Fruit fly (Drosophila melanogaster) whole organism, embryonic: ENCODE measurements around the gene Try29F.
A peak's percentile ranks its signal among the peaks of the same experiment; 100 is the strongest.

Experiments used
- Blimp-1 ChIP-seq: fragments of 200-800 bp; sonication (Bioruptor generic); optimal IDR thresholded peaks from 3 replicates; lab custom pipeline; 2018; ENCODE audit warnings: missing biosample characterization, missing genetic modification characterization, mild to moderate bottlenecking, moderate library complexity, missing genetic modification reagents
- CG10321 ChIP-seq: fragments of 200-800 bp; sonication (Bioruptor generic); IDR thresholded peaks from 2 replicates; pipeline ENCODE4 v1.3.6; 2022; ENCODE audit warnings: missing biosample characterization, missing genetic modification characterization
- CG11723 ChIP-seq: fragments of 200-800 bp; sonication (Bioruptor generic); optimal IDR thresholded peaks from 2 replicates; lab custom pipeline; 2017; ENCODE audit warnings: missing biosample characterization, mild to moderate bottlenecking, missing genetic modification characterization
- CG12299 ChIP-seq: fragments of 200-800 bp; sonication (Bioruptor generic); optimal IDR thresholded peaks from 2 replicates; lab custom pipeline; 2018; ENCODE audit warnings: missing biosample characterization, mild to moderate bottlenecking, missing genetic modification characterization
- CG12744 ChIP-seq: fragments of 200-800 bp; sonication (Bioruptor generic); optimal IDR thresholded peaks from 2 replicates; lab custom pipeline; 2016; ENCODE audit warnings: missing biosample characterization, missing genetic modification characterization
- CG14667 ChIP-seq: fragments of 200-800 bp; sonication (Bioruptor generic); IDR thresholded peaks from 2 replicates; pipeline ENCODE4 v1.3.6; 2022; ENCODE audit warnings: missing biosample characterization, missing genetic modification characterization
- CG14965 ChIP-seq: fragments of 200-800 bp; sonication (Bioruptor generic); optimal IDR thresholded peaks from 2 replicates; lab custom pipeline; 2016; ENCODE audit warnings: missing biosample characterization, missing genetic modification characterization, borderline replicate concordance
- CG15269 ChIP-seq: fragments of 200-800 bp; sonication (Bioruptor generic); optimal IDR thresholded peaks from 2 replicates; lab custom pipeline; 2018; ENCODE audit warnings: missing biosample characterization, mild to moderate bottlenecking, missing genetic modification characterization, moderate library complexity
- CG30431 ChIP-seq: fragments of 200-800 bp; sonication (Bioruptor generic); optimal IDR thresholded peaks from 2 replicates; lab custom pipeline; 2017; ENCODE audit warnings: missing biosample characterization, missing genetic modification characterization
- CG31388 ChIP-seq: fragments of 200-800 bp; sonication (Bioruptor generic); optimal IDR thresholded peaks from 2 replicates; lab custom pipeline; 2016; ENCODE audit warnings: missing biosample characterization, missing genetic modification characterization
- CG3163 ChIP-seq: fragments of 200-800 bp; sonication (Bioruptor generic); optimal IDR thresholded peaks from 3 replicates; lab custom pipeline; 2016; ENCODE audit warnings: missing biosample characterization, missing genetic modification characterization
- CG4404 ChIP-seq: fragments of 200-800 bp; sonication (Bioruptor generic); IDR thresholded peaks from 2 replicates; pipeline ENCODE4 v1.3.6; 2022; ENCODE audit warnings: missing biosample characterization, missing genetic modification characterization
- CG4820 ChIP-seq: fragments of 200-800 bp; sonication (Bioruptor generic); optimal IDR thresholded peaks from 3 replicates; lab custom pipeline; 2016; ENCODE audit warnings: missing biosample characterization, missing genetic modification characterization
- CG4854 ChIP-seq: fragments of 200-800 bp; sonication (Bioruptor generic); optimal IDR thresholded peaks from 2 replicates; lab custom pipeline; 2016; ENCODE audit warnings: missing biosample characterization, missing genetic modification characterization, inconsistent platforms
- CG6175 ChIP-seq: fragments of 200-800 bp; sonication (Bioruptor generic); IDR thresholded peaks from 3 replicates; pipeline ENCODE4 v1.3.6; 2022; ENCODE audit warnings: missing biosample characterization, missing genetic modification characterization
- CG6272 ChIP-seq: fragments of 200-800 bp; sonication (Bioruptor generic); IDR thresholded peaks from 2 replicates; pipeline ENCODE4 v1.3.6; 2022; ENCODE audit warnings: missing biosample characterization, missing genetic modification characterization
- CG6654 ChIP-seq: fragments of 200-800 bp; sonication (Bioruptor generic); optimal IDR thresholded peaks from 2 replicates; lab custom pipeline; 2017; ENCODE audit warnings: missing biosample characterization, mild to moderate bottlenecking, missing genetic modification characterization
- CG6683 ChIP-seq: fragments of 200-800 bp; sonication (Bioruptor generic); optimal IDR thresholded peaks from 2 replicates; lab custom pipeline; 2017; ENCODE audit warnings: missing biosample characterization, mild to moderate bottlenecking, missing genetic modification characterization, missing genetic modification reagents
- CG6689 ChIP-seq: fragments of 200-800 bp; sonication (Bioruptor generic); IDR thresholded peaks from 2 replicates; pipeline ENCODE4 v1.3.6; 2022; ENCODE audit warnings: missing biosample characterization, missing genetic modification characterization
- CG9727 ChIP-seq: fragments of 200-800 bp; sonication (Bioruptor generic); optimal IDR thresholded peaks from 3 replicates; lab custom pipeline; 2017; ENCODE audit warnings: missing biosample characterization, mild to moderate bottlenecking, missing genetic modification characterization
- CG9797 ChIP-seq: fragments of 200-800 bp; sonication (Bioruptor generic); optimal IDR thresholded peaks from 3 replicates; lab custom pipeline; 2018; ENCODE audit warnings: missing biosample characterization, mild to moderate bottlenecking, missing genetic modification characterization
- D ChIP-seq, 2 experiments: fragments of 200-800 bp in 1 of 2; fragments of >200 bp in 1 of 2; sonication (Bioruptor generic) in 1 of 2; optimal IDR thresholded peaks; 2 replicates in 1 of 2; 3 replicates in 1 of 2; lab custom pipeline; 2017; ENCODE audit warnings: mild to moderate bottlenecking in 1 of 2, missing biosample characterization in 1 of 2, missing genetic modification characterization in 1 of 2, missing genetic modification reagents in 1 of 2
- D19A ChIP-seq: fragments of 200-800 bp; optimal IDR thresholded peaks from 3 replicates; lab custom pipeline; 2019; ENCODE audit warnings: missing biosample characterization, mild to moderate bottlenecking, missing genetic modification characterization, moderate library complexity
- Deaf1 ChIP-seq: fragments of 200-800 bp; optimal IDR thresholded peaks from 3 replicates; lab custom pipeline; 2019; ENCODE audit warnings: missing biosample characterization, mild to moderate bottlenecking, missing genetic modification characterization, moderate library complexity
- Doc3 ChIP-seq: fragments of 200-800 bp; sonication (Bioruptor generic); IDR thresholded peaks from 3 replicates; pipeline ENCODE4 v1.3.6; 2022; ENCODE audit warnings: missing biosample characterization, missing genetic modification characterization; ENCODE audit not compliant: partially characterized antibody
- H15 ChIP-seq: fragments of 200-800 bp; sonication (Bioruptor generic); IDR thresholded peaks from 3 replicates; pipeline ENCODE4 v1.3.6; 2022; ENCODE audit warnings: missing biosample characterization, missing genetic modification characterization
- HLH4C ChIP-seq: fragments of 200-800 bp; sonication (Bioruptor generic); IDR thresholded peaks from 3 replicates; pipeline ENCODE4 v1.3.6; 2022; ENCODE audit warnings: missing biosample characterization, missing genetic modification characterization; ENCODE audit not compliant: partially characterized antibody
- HLH54F ChIP-seq: fragments of 200-800 bp; sonication (Bioruptor generic); optimal IDR thresholded peaks from 3 replicates; lab custom pipeline; 2016; ENCODE audit warnings: missing biosample characterization, missing genetic modification characterization
- Lhr ChIP-seq: fragments of 200-800 bp; sonication (Bioruptor generic); optimal IDR thresholded peaks from 3 replicates; lab custom pipeline; 2017; ENCODE audit warnings: mild to moderate bottlenecking, missing biosample characterization, missing genetic modification reagents, missing genetic modification characterization
- MBD-R2 ChIP-seq: fragments of 200-800 bp; sonication (Bioruptor generic); IDR thresholded peaks from 2 replicates; pipeline ENCODE4 v1.3.6; 2022; ENCODE audit warnings: missing biosample characterization, missing genetic modification characterization
- Mrtf ChIP-seq: fragments of 200-800 bp; sonication (Bioruptor generic); IDR thresholded peaks from 3 replicates; pipeline ENCODE4 v1.3.6; 2022; ENCODE audit warnings: missing biosample characterization, missing genetic modification characterization
- amos ChIP-seq: fragments of 200-800 bp; sonication (Bioruptor generic); IDR thresholded peaks from 2 replicates; pipeline ENCODE4 v1.3.6; 2022; ENCODE audit warnings: missing biosample characterization, missing genetic modification characterization; ENCODE audit not compliant: partially characterized antibody
- btn ChIP-seq: fragments of 200-800 bp; sonication (Bioruptor generic); optimal IDR thresholded peaks from 2 replicates; lab custom pipeline; 2016; ENCODE audit warnings: missing biosample characterization, missing genetic modification characterization
- cato ChIP-seq: fragments of 200-800 bp; sonication (Bioruptor generic); optimal IDR thresholded peaks from 2 replicates; lab custom pipeline; 2016; ENCODE audit warnings: missing biosample characterization, missing genetic modification characterization, borderline replicate concordance
- croc ChIP-seq: fragments of 200-800 bp; sonication (Bioruptor generic); conservative IDR thresholded peaks from 3 replicates; pipeline ENCODE4 v1.3.6; 2022; ENCODE audit warnings: missing biosample characterization, missing genetic modification characterization
- crol ChIP-seq: fragments of 200-800 bp; sonication (Bioruptor generic); IDR thresholded peaks from 2 replicates; pipeline ENCODE4 v1.3.6; 2022; ENCODE audit warnings: missing biosample characterization, missing genetic modification characterization
- danr ChIP-seq: fragments of 200-800 bp; sonication (Bioruptor generic); IDR thresholded peaks from 2 replicates; pipeline ENCODE4 v1.3.6; 2022; ENCODE audit warnings: missing biosample characterization, missing genetic modification characterization
- exex ChIP-seq: fragments of 200-800 bp; sonication (Bioruptor generic); optimal IDR thresholded peaks from 4 replicates; lab custom pipeline; 2018; ENCODE audit warnings: missing biosample characterization, mild to moderate bottlenecking, missing genetic modification characterization, moderate library complexity
- hth ChIP-seq: fragments of >200 bp; optimal IDR thresholded peaks from 2 replicates; lab custom pipeline; 2017; ENCODE audit warnings: inconsistent platforms
- lab ChIP-seq: fragments of 200-800 bp; sonication (Bioruptor generic); optimal IDR thresholded peaks from 3 replicates; lab custom pipeline; 2017; ENCODE audit warnings: missing biosample characterization, missing genetic modification characterization, mild to moderate bottlenecking, moderate library complexity, missing genetic modification reagents
- lov ChIP-seq, 2 experiments: fragments of 200-800 bp in 1 of 2; fragments of >200 bp in 1 of 2; sonication (Bioruptor generic) in 1 of 2; IDR thresholded peaks in 1 of 2; optimal IDR thresholded peaks in 1 of 2; 2 replicates in 1 of 2; 3 replicates in 1 of 2; pipeline versions ENCODE4 v1.3.6 to Lab custom; 2017 to 2022; ENCODE audit warnings: missing biosample characterization in 1 of 2, missing genetic modification characterization in 1 of 2
- nom ChIP-seq: fragments of 200-800 bp; sonication (Bioruptor generic); optimal IDR thresholded peaks from 2 replicates; lab custom pipeline; 2017; ENCODE audit warnings: missing biosample characterization, missing genetic modification characterization, mild to moderate bottlenecking, moderate library complexity, missing genetic modification reagents
- org-1 ChIP-seq: fragments of 200-800 bp; sonication (Bioruptor generic); optimal IDR thresholded peaks from 2 replicates; lab custom pipeline; 2017; ENCODE audit warnings: missing biosample characterization, missing genetic modification characterization
- pho ChIP-seq: fragments of 200-800 bp; sonication (Bioruptor generic); optimal IDR thresholded peaks from 2 replicates; lab custom pipeline; 2016; ENCODE audit warnings: missing biosample characterization, missing genetic modification characterization
- pros ChIP-seq: fragments of 200-800 bp; sonication (Bioruptor generic); optimal IDR thresholded peaks from 3 replicates; lab custom pipeline; 2019; ENCODE audit warnings: missing biosample characterization, mild to moderate bottlenecking, missing genetic modification characterization, moderate library complexity
- pzg ChIP-seq: fragments of 200-800 bp; sonication (Bioruptor generic); optimal IDR thresholded peaks from 3 replicates; lab custom pipeline; 2018; ENCODE audit warnings: missing biosample characterization, mild to moderate bottlenecking, missing genetic modification characterization, moderate library complexity
- scrt ChIP-seq: fragments of 200-800 bp; sonication (Bioruptor generic); optimal IDR thresholded peaks from 2 replicates; lab custom pipeline; 2018; ENCODE audit warnings: missing biosample characterization, mild to moderate bottlenecking, missing genetic modification characterization, moderate library complexity
- slp2 ChIP-seq: fragments of 200-800 bp; sonication (Bioruptor generic); optimal IDR thresholded peaks from 2 replicates; lab custom pipeline; 2016; ENCODE audit warnings: missing biosample characterization, missing genetic modification characterization
- sqz ChIP-seq: fragments of 200-800 bp; sonication (Bioruptor generic); optimal IDR thresholded peaks from 3 replicates; lab custom pipeline; 2018; ENCODE audit warnings: missing biosample characterization, mild to moderate bottlenecking, missing genetic modification characterization

The Try29F gene

dm6 chr2L:8997285-8997684 is 1.1 kb upstream of the Try29F start, which contains the start of the genes alien and CG18661 (continued):
- TF ChIP-seq crol (GFP tag; lab: Robert Waterston, UW) (peak; percentile 66), CG15269 (tag; lab: Kevin White, UChicago) (peak; percentile 50), CG10321 (GFP tag; lab: Robert Waterston, UW) (peak; percentile 66), slp2 (GFP tag; lab: Kevin White, UChicago) (peak; percentile 91), CG3163 (peak; percentile 55), cato (GFP tag; lab: Kevin White, UChicago) (peak; percentile 32), CG4404 (GFP tag; lab: Robert Waterston, UW) (peak; percentile 87), pzg (GFP tag; lab: Kevin White, UChicago) (peak; percentile 86), btn (GFP tag; lab: Kevin White, UChicago) (peak; percentile 29), org-1 (GFP tag; lab: Kevin White, UChicago) (peak; percentile 51), CG4854 (GFP tag; lab: Kevin White, UChicago) (peak; percentile 59), hth (lab: Kevin White, UChicago) (no peak), CG6683 (GFP tag; lab: Kevin White, UChicago) (no peak), D (optimal IDR thresholded peaks at IDR 0.05; lab: Kevin White, UChicago) (no peak), D (GFP tag; optimal IDR thresholded peaks at IDR 0.05; lab: Kevin White, UChicago) (peak; percentile 71), CG14667 (GFP tag; lab: Robert Waterston, UW) (peak; percentile 80), CG9727 (GFP tag; lab: Kevin White, UChicago) (peak; percentile 58), pho (GFP tag; lab: Kevin White, UChicago) (peak; percentile 83), Lhr (peak; percentile 87), CG12744 (GFP tag; lab: Kevin White, UChicago) (peak; percentile 91), CG6689 (GFP tag; lab: Robert Waterston, UW) (peak; percentile 76), lov (optimal IDR thresholded peaks at IDR 0.05; lab: Kevin White, UChicago) (no peak), lov (GFP tag; IDR thresholded peaks at IDR 0.05; lab: Robert Waterston, UW) (peak; percentile 85), CG4820 (peak; percentile 58), H15 (GFP tag; lab: Robert Waterston, UW) (peak; percentile 85; the same call in 2 of the 3 replicates), CG9797 (GFP tag; lab: Kevin White, UChicago) (peak; percentile 80), croc (GFP tag; lab: Robert Waterston, UW) (peak; percentile 91), CG6272 (peak; percentile 87), Mrtf (GFP tag; lab: Robert Waterston, UW) (peak; percentile 81), lab (GFP tag; lab: Kevin White, UChicago) (peak; percentile 72), CG14965 (GFP tag; lab: Kevin White, UChicago) (peak; percentile 9), HLH54F (GFP tag; lab: Kevin White, UChicago) (peak; percentile 82), MBD-R2 (GFP tag; lab: Robert Waterston, UW) (peak; percentile 99), Doc3 (GFP tag; lab: Robert Waterston, UW) (no peak), HLH4C (peak; percentile 34; the same call in 1 of the 3 replicates), CG12299 (tag; lab: Kevin White, UChicago) (peak; percentile 65), CG6654 (no peak), CG6175 (peak; percentile 80; the same call in 2 of the 3 replicates), CG30431 (GFP tag; lab: Kevin White, UChicago) (peak; percentile 48), Deaf1 (tag; lab: Kevin White, UChicago) (peak; percentile 14), CG11723 (GFP tag; lab: Kevin White, UChicago) (peak; percentile 48), exex (tag; lab: Kevin White, UChicago) (peak; percentile 32), D19A (peak; percentile 62), amos (GFP tag; lab: Robert Waterston, UW) (peak; percentile 62), CG31388 (no peak), sqz (peak; percentile 57), danr (GFP tag; lab: Robert Waterston, UW) (peak; percentile 91), pros (GFP tag; lab: Kevin White, UChicago) (no peak), nom (GFP tag; lab: Kevin White, UChicago) (no peak), Blimp-1 (GFP tag; lab: Kevin White, UChicago) (peak; percentile 48), scrt (GFP tag; lab: Kevin White, UChicago) (peak; percentile 33)
